Fruit fly (Drosophila melanogaster) whole organism, embryonic: ENCODE results near the gene CG1638.

Experiments used
- Aef1 ChIP-seq: fragments of 200-800 bp; sonication (Bioruptor generic); IDR thresholded peaks from 3 replicates; pipeline ENCODE4 v1.3.6; 2022; ENCODE audit warnings: missing biosample characterization, missing genetic modification characterization
- Bdp1 ChIP-seq: fragments of 200-800 bp; sonication (Bioruptor generic); optimal IDR thresholded peaks from 3 replicates; lab custom pipeline; 2016; ENCODE audit warnings: missing biosample characterization, missing genetic modification characterization
- CG10267 ChIP-seq: fragments of 200-800 bp; sonication (Bioruptor generic); optimal IDR thresholded peaks from 2 replicates; lab custom pipeline; 2018; ENCODE audit warnings: missing biosample characterization, mild to moderate bottlenecking, missing genetic modification characterization, moderate library complexity
- CG10366 ChIP-seq: fragments of 200-800 bp; sonication (Bioruptor generic); IDR thresholded peaks from 2 replicates; pipeline ENCODE4 v1.3.6; 2022; ENCODE audit warnings: missing biosample characterization, missing genetic modification characterization
- CG10431 ChIP-seq: fragments of 200-800 bp; sonication (Bioruptor generic); optimal IDR thresholded peaks from 3 replicates; lab custom pipeline; 2018; ENCODE audit warnings: missing biosample characterization, mild to moderate bottlenecking, missing genetic modification characterization
- CG10654 ChIP-seq: fragments of 200-800 bp; sonication (Bioruptor generic); optimal IDR thresholded peaks from 2 replicates; lab custom pipeline; 2016; ENCODE audit warnings: missing biosample characterization, missing genetic modification characterization
- CG11093 ChIP-seq: fragments of 200-800 bp; sonication (Bioruptor generic); IDR thresholded peaks from 3 replicates; pipeline ENCODE4 v1.3.6; 2022; ENCODE audit warnings: missing biosample characterization, missing genetic modification characterization
- CG12391 ChIP-seq: fragments of 200-800 bp; sonication (Bioruptor generic); optimal IDR thresholded peaks from 3 replicates; lab custom pipeline; 2018; ENCODE audit warnings: missing biosample characterization, mild to moderate bottlenecking, missing genetic modification characterization, moderate library complexity
- CG13775 ChIP-seq: fragments of 200-800 bp; sonication (Bioruptor generic); optimal IDR thresholded peaks from 3 replicates; lab custom pipeline; 2017; ENCODE audit warnings: missing biosample characterization, mild to moderate bottlenecking, missing genetic modification characterization
- CG13894 ChIP-seq: fragments of 200-800 bp; sonication (Bioruptor generic); optimal IDR thresholded peaks from 3 replicates; lab custom pipeline; 2018; ENCODE audit warnings: missing biosample characterization, mild to moderate bottlenecking, missing genetic modification characterization, moderate library complexity
- CG1603 ChIP-seq: fragments of 200-800 bp; sonication (Bioruptor generic); optimal IDR thresholded peaks from 2 replicates; lab custom pipeline; 2019; ENCODE audit warnings: missing biosample characterization, mild to moderate bottlenecking, missing genetic modification characterization, moderate library complexity
- CG16813 ChIP-seq: fragments of 200-800 bp; sonication (Bioruptor generic); IDR thresholded peaks from 3 replicates; pipeline ENCODE4 v1.3.6; 2022; ENCODE audit warnings: missing biosample characterization, missing genetic modification characterization; ENCODE audit not compliant: partially characterized antibody
- CG17328 ChIP-seq: fragments of 200-800 bp; sonication (Bioruptor generic); IDR thresholded peaks from 2 replicates; pipeline ENCODE4 v1.3.6; 2022; ENCODE audit warnings: missing biosample characterization, missing genetic modification characterization
- CG17829 ChIP-seq: fragments of 200-800 bp; optimal IDR thresholded peaks from 2 replicates; lab custom pipeline; 2019; ENCODE audit warnings: missing biosample characterization, mild to moderate bottlenecking, missing genetic modification characterization, moderate library complexity
- CG1832 ChIP-seq: fragments of 200-800 bp; sonication (Bioruptor generic); optimal IDR thresholded peaks from 2 replicates; lab custom pipeline; 2017; ENCODE audit warnings: missing biosample characterization, mild to moderate bottlenecking, missing genetic modification characterization, inconsistent platforms
- CG3847 ChIP-seq: fragments of 200-800 bp; sonication (Bioruptor generic); IDR thresholded peaks from 2 replicates; pipeline ENCODE4 v1.3.6; 2022; ENCODE audit warnings: missing biosample characterization, missing genetic modification characterization
- CG3995 ChIP-seq: fragments of 200-800 bp; sonication (Bioruptor generic); optimal IDR thresholded peaks from 3 replicates; lab custom pipeline; 2016; ENCODE audit warnings: missing biosample characterization, missing genetic modification characterization
- CG4282 ChIP-seq: fragments of 200-800 bp; sonication (Bioruptor generic); optimal IDR thresholded peaks from 2 replicates; lab custom pipeline; 2016; ENCODE audit warnings: missing biosample characterization, missing genetic modification characterization
- CG6689 ChIP-seq: fragments of 200-800 bp; sonication (Bioruptor generic); IDR thresholded peaks from 2 replicates; pipeline ENCODE4 v1.3.6; 2022; ENCODE audit warnings: missing biosample characterization, missing genetic modification characterization
- CG6854 ChIP-seq: fragments of 200-800 bp; sonication (Bioruptor generic); optimal IDR thresholded peaks from 3 replicates; lab custom pipeline; 2017; ENCODE audit warnings: missing biosample characterization, mild to moderate bottlenecking, missing genetic modification characterization
- CG8388 ChIP-seq: fragments of 200-800 bp; sonication (Bioruptor generic); optimal IDR thresholded peaks from 2 replicates; lab custom pipeline; 2019; ENCODE audit warnings: missing biosample characterization, mild to moderate bottlenecking, missing genetic modification characterization, moderate library complexity
- CG9437 ChIP-seq: fragments of 200-800 bp; sonication (Bioruptor generic); optimal IDR thresholded peaks from 2 replicates; lab custom pipeline; 2018; ENCODE audit warnings: missing biosample characterization, mild to moderate bottlenecking, missing genetic modification characterization
- CG9817 ChIP-seq: fragments of 200-800 bp; sonication (Bioruptor generic); optimal IDR thresholded peaks from 2 replicates; lab custom pipeline; 2018; ENCODE audit warnings: missing biosample characterization, mild to moderate bottlenecking, missing genetic modification characterization, moderate library complexity
- CTCF ChIP-seq: fragments of 200-800 bp; sonication (Bioruptor generic); optimal IDR thresholded peaks from 2 replicates; lab custom pipeline; 2017; ENCODE audit warnings: missing biosample characterization, mild to moderate bottlenecking, missing genetic modification characterization, moderate library complexity
- D19A ChIP-seq: fragments of 200-800 bp; optimal IDR thresholded peaks from 3 replicates; lab custom pipeline; 2019; ENCODE audit warnings: missing biosample characterization, mild to moderate bottlenecking, missing genetic modification characterization, moderate library complexity
- ERR ChIP-seq: fragments of 200-800 bp; sonication (Bioruptor generic); optimal IDR thresholded peaks from 2 replicates; lab custom pipeline; 2016; ENCODE audit warnings: missing biosample characterization, missing genetic modification characterization
- H2.0 ChIP-seq: fragments of 200-800 bp; sonication (Bioruptor generic); IDR thresholded peaks from 2 replicates; pipeline ENCODE4 v1.3.6; 2022; ENCODE audit warnings: missing biosample characterization, missing genetic modification characterization
- Meics ChIP-seq: fragments of 200-800 bp; sonication (Bioruptor generic); optimal IDR thresholded peaks from 2 replicates; lab custom pipeline; 2017; ENCODE audit warnings: missing biosample characterization, mild to moderate bottlenecking, missing genetic modification characterization
- Neu2 ChIP-seq: fragments of 200-800 bp; sonication (Bioruptor generic); optimal IDR thresholded peaks from 3 replicates; lab custom pipeline; 2016; ENCODE audit warnings: missing biosample characterization, missing genetic modification characterization, borderline replicate concordance
- Nf-YA ChIP-seq: fragments of 200-800 bp; sonication (Bioruptor generic); IDR thresholded peaks from 2 replicates; pipeline ENCODE4 v1.3.6; 2022; ENCODE audit warnings: missing biosample characterization, missing genetic modification characterization
- Ravus ChIP-seq: fragments of 200-800 bp; sonication (Bioruptor generic); IDR thresholded peaks from 2 replicates; pipeline ENCODE4 v1.3.6; 2022; ENCODE audit warnings: missing biosample characterization, missing genetic modification characterization
- Sry-β ChIP-seq: fragments of 200-800 bp; sonication (Bioruptor generic); optimal IDR thresholded peaks from 2 replicates; lab custom pipeline; 2018; ENCODE audit warnings: missing biosample characterization, mild to moderate bottlenecking, missing genetic modification characterization, moderate library complexity
- Trl ChIP-seq, 3 experiments: fragments of >200 bp in 2 of 3; fragments of 200-800 bp in 1 of 3; sonication (Bioruptor generic) in 1 of 3; optimal IDR thresholded peaks; 2 replicates in 1 of 3; 3 replicates in 2 of 3; lab custom pipeline; 2016 to 2017; ENCODE audit warnings: missing biosample characterization in 1 of 3, missing genetic modification characterization in 1 of 3
- Xrp1 ChIP-seq: fragments of 200-800 bp; sonication (Bioruptor generic); IDR thresholded peaks from 2 replicates; pipeline ENCODE4 v1.3.6; 2022; ENCODE audit warnings: missing biosample characterization, missing genetic modification characterization
- al ChIP-seq: fragments of 200-800 bp; sonication (Bioruptor generic); IDR thresholded peaks from 2 replicates; pipeline ENCODE4 v1.3.6; 2022; ENCODE audit warnings: missing biosample characterization, missing genetic modification characterization
- ash1 ChIP-seq: fragments of 200-800 bp; sonication (Bioruptor generic); optimal IDR thresholded peaks from 2 replicates; lab custom pipeline; 2018; ENCODE audit warnings: missing biosample characterization, mild to moderate bottlenecking, missing genetic modification characterization
- crp ChIP-seq, 2 experiments: fragments of 200-800 bp; sonication (Bioruptor generic); optimal IDR thresholded peaks; 2 replicates in 1 of 2; 3 replicates in 1 of 2; lab custom pipeline; 2017; ENCODE audit warnings: missing biosample characterization in 2 of 2, missing genetic modification characterization in 2 of 2, mild to moderate bottlenecking in 1 of 2, moderate library complexity in 1 of 2
- danr ChIP-seq: fragments of 200-800 bp; sonication (Bioruptor generic); IDR thresholded peaks from 2 replicates; pipeline ENCODE4 v1.3.6; 2022; ENCODE audit warnings: missing biosample characterization, missing genetic modification characterization
- dimm ChIP-seq: fragments of 200-800 bp; sonication (Bioruptor generic); IDR thresholded peaks from 2 replicates; pipeline ENCODE4 v1.3.6; 2022; ENCODE audit warnings: missing biosample characterization, missing genetic modification characterization
- emc ChIP-seq: fragments of 200-800 bp; sonication (Bioruptor generic); optimal IDR thresholded peaks from 2 replicates; lab custom pipeline; 2016; ENCODE audit warnings: missing biosample characterization, missing genetic modification characterization
- gcm2 ChIP-seq: fragments of 200-800 bp; sonication (Bioruptor generic); optimal IDR thresholded peaks from 2 replicates; lab custom pipeline; 2016; ENCODE audit warnings: missing biosample characterization, missing genetic modification characterization
- gsb-n ChIP-seq: fragments of 200-800 bp; sonication (Bioruptor generic); optimal IDR thresholded peaks from 3 replicates; lab custom pipeline; 2018; ENCODE audit warnings: missing biosample characterization, mild to moderate bottlenecking, missing genetic modification characterization
- hkb ChIP-seq, 2 experiments: fragments of 200-800 bp in 1 of 2; fragments of >200 bp in 1 of 2; sonication (Bioruptor generic) in 1 of 2; IDR thresholded peaks in 1 of 2; optimal IDR thresholded peaks in 1 of 2; 2 replicates each; pipeline versions ENCODE4 v1.3.6 to Lab custom; 2017 to 2022; ENCODE audit warnings: missing biosample characterization in 1 of 2, missing genetic modification characterization in 1 of 2
- jing ChIP-seq: fragments of 200-800 bp; sonication (Bioruptor generic); optimal IDR thresholded peaks from 2 replicates; lab custom pipeline; 2018; ENCODE audit warnings: missing biosample characterization, mild to moderate bottlenecking, missing genetic modification characterization
- otp ChIP-seq: fragments of 200-800 bp; sonication (Bioruptor generic); IDR thresholded peaks from 3 replicates; pipeline ENCODE4, ENCODE4 v1.3.6; 2022; ENCODE audit warnings: missing biosample characterization, missing genetic modification characterization
- pho ChIP-seq: fragments of 200-800 bp; sonication (Bioruptor generic); optimal IDR thresholded peaks from 2 replicates; lab custom pipeline; 2016; ENCODE audit warnings: missing biosample characterization, missing genetic modification characterization
- salm ChIP-seq: fragments of 200-800 bp; sonication (Bioruptor generic); optimal IDR thresholded peaks from 2 replicates; lab custom pipeline; 2018; ENCODE audit warnings: missing biosample characterization, mild to moderate bottlenecking, missing genetic modification characterization
- shn ChIP-seq: fragments of 200-800 bp; sonication (Bioruptor generic); optimal IDR thresholded peaks from 3 replicates; lab custom pipeline; 2016; ENCODE audit warnings: missing biosample characterization, missing genetic modification characterization
- sim ChIP-seq: fragments of 200-800 bp; sonication (Bioruptor generic); IDR thresholded peaks from 2 replicates; pipeline ENCODE4 v1.3.6; 2022; ENCODE audit warnings: missing biosample characterization, missing genetic modification characterization
- tio ChIP-seq: fragments of 200-800 bp; sonication (Bioruptor generic); optimal IDR thresholded peaks from 2 replicates; lab custom pipeline; 2017; ENCODE audit warnings: missing biosample characterization, missing genetic modification characterization, inconsistent platforms
- tx ChIP-seq: fragments of 200-800 bp; sonication (Bioruptor generic); optimal IDR thresholded peaks from 2 replicates; lab custom pipeline; 2016; ENCODE audit warnings: missing biosample characterization, missing genetic modification characterization
- vvl ChIP-seq: fragments of 200-800 bp; sonication (Bioruptor generic); IDR thresholded peaks from 2 replicates; pipeline ENCODE4 v1.3.6; 2022; ENCODE audit warnings: missing biosample characterization, missing genetic modification characterization

Gene CG1638

DNA sequence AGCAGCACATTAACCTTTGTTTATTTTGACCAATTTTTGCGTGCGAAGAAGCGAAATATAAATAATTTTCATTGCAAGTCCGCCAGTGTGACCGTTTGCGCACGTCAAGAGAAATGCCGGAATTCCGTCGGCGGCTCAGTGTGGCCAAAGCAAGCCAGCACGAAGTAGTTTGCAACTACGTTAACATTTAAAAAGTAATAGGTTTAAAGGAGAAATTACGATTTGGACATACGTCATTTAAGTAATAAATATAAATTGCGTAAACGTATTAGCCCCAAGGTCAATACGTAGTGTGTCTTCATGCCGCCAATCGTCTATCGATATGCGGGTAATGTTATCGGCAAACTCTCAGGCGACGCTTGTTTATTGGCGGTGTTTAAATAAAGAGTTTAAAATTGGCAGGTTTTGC lies 9.8 kb upstream of the CG1638 start, which contains the start of the genes pygo and rod (continued):
- TF ChIP-seq Sry-β (GFP tag; lab: Kevin White, UChicago) (no peak), vvl (GFP tag; lab: Robert Waterston, UW) (no peak), jing (no peak), Xrp1 (GFP tag; lab: Robert Waterston, UW) (no peak), CG10267 (tag; lab: Kevin White, UChicago) (no peak), CG13894 (tag; lab: Kevin White, UChicago) (no peak), CG10366 (GFP tag; lab: Robert Waterston, UW) (no peak), CTCF (GFP tag; lab: Kevin White, UChicago) (peak; percentile 21), CG11093 (GFP tag; lab: Robert Waterston, UW) (no peak), CG16813 (GFP tag; lab: Robert Waterston, UW) (peak; percentile 67), shn (GFP tag; lab: Kevin White, UChicago) (no peak), CG3995 (no peak), ash1 (no peak), CG10431 (GFP tag; lab: Kevin White, UChicago) (no peak), ERR (GFP tag; lab: Kevin White, UChicago) (no peak), al (GFP tag; lab: Robert Waterston, UW) (no peak), tx (GFP tag; lab: Kevin White, UChicago) (no peak), pho (GFP tag; lab: Kevin White, UChicago) (no peak), salm (tag; lab: Kevin White, UChicago) (no peak), D19A (no peak), CG17328 (GFP tag; lab: Robert Waterston, UW) (no peak), gcm2 (GFP tag; lab: Kevin White, UChicago) (no peak), Meics (GFP tag; lab: Kevin White, UChicago) (no peak), CG13775 (peak; percentile 11), CG4282 (no peak), CG8388 (GFP tag; lab: Kevin White, UChicago) (no peak), dimm (GFP tag; lab: Robert Waterston, UW) (no peak), danr (GFP tag; lab: Robert Waterston, UW) (no peak), Bdp1 (GFP tag; lab: Kevin White, UChicago) (no peak), Aef1 (GFP tag; lab: Robert Waterston, UW) (no peak), tio (GFP tag; lab: Kevin White, UChicago) (no peak), CG10654 (GFP tag; lab: Kevin White, UChicago) (no peak), gsb-n (tag; lab: Kevin White, UChicago) (no peak), Neu2 (GFP tag; lab: Kevin White, UChicago) (no peak), Nf-YA (GFP tag; lab: Robert Waterston, UW) (no peak), CG1603 (tag; lab: Kevin White, UChicago) (peak; percentile 77), emc (no peak), CG12391 (tag; lab: Kevin White, UChicago) (peak; percentile 34), sim (no peak), crp (GFP tag; optimal IDR thresholded peaks at IDR 0.05; lab: Kevin White, UChicago) (peak in 1 of 2 experiments; percentile 6), Trl (optimal IDR thresholded peaks at IDR 0.05; lab: Kevin White, UChicago) (no peak), Trl (GFP tag; optimal IDR thresholded peaks at IDR 0.05; lab: Kevin White, UChicago) (no peak), CG1832 (GFP tag; lab: Kevin White, UChicago) (no peak), otp (GFP tag; lab: Robert Waterston, UW) (no peak), CG9437 (GFP tag; lab: Kevin White, UChicago) (peak; percentile 98), CG6854 (GFP tag; lab: Kevin White, UChicago) (no peak), CG3847 (GFP tag; lab: Robert Waterston, UW) (peak; percentile 35; the same call in 1 of the 2 replicates), Ravus (GFP tag; lab: Robert Waterston, UW) (no peak), CG6689 (GFP tag; lab: Robert Waterston, UW) (no peak), CG17829 (tag; lab: Kevin White, UChicago) (peak; percentile 55), hkb (optimal IDR thresholded peaks at IDR 0.05; lab: Kevin White, UChicago) (peak; percentile 66), hkb (GFP tag; IDR thresholded peaks at IDR 0.05; lab: Robert Waterston, UW) (no peak), CG9817 (tag; lab: Kevin White, UChicago) (no peak), H2.0 (GFP tag; lab: Robert Waterston, UW) (no peak)
